Fruit fly (Drosophila melanogaster): ENCODE data around the gene CG15211.

Gene CG15211

dm6 chrX:10744773-10745589, 27.4 kb upstream of the CG15211 start, which contains the start of gene stx (continued):
- TF ChIP-seq CG17359 (tag; optimal IDR thresholded peaks at IDR 0.05) (peak; percentile 63), fd64A (GFP tag; optimal IDR thresholded peaks at IDR 0.05) (peak; percentile 47), luna (GFP tag; optimal IDR thresholded peaks at IDR 0.05) (no peak), CG16779 (GFP tag; IDR thresholded peaks at IDR 0.05) (peak; percentile 81), CG17328 (GFP tag; IDR thresholded peaks at IDR 0.05) (peak; percentile 48; the same call in 1 of the 2 replicates), zfh1 (GFP tag; IDR thresholded peaks at IDR 0.05) (peak; percentile 48; the same call in 2 of the 3 replicates), CG31441 (GFP tag; IDR thresholded peaks at IDR 0.05) (peak; percentile 43; the same call in 1 of the 2 replicates), p53 (GFP tag; optimal IDR thresholded peaks at IDR 0.05) (no peak), CG8765 (GFP tag; IDR thresholded peaks at IDR 0.05) (no peak), slou (GFP tag; optimal IDR thresholded peaks at IDR 0.05) (no peak), HmgZ (tag; optimal IDR thresholded peaks at IDR 0.05) (no peak), CG6654 (GFP tag; optimal IDR thresholded peaks at IDR 0.05) (no peak), CG18011 (GFP tag; optimal IDR thresholded peaks at IDR 0.05) (no peak), crc (GFP tag; optimal IDR thresholded peaks at IDR 0.05) (no peak), wek (GFP tag; optimal IDR thresholded peaks at IDR 0.05) (peak; percentile 69), CG8089 (GFP tag; optimal IDR thresholded peaks at IDR 0.05) (no peak), Ravus (GFP tag; IDR thresholded peaks at IDR 0.05) (no peak), D19A (tag; optimal IDR thresholded peaks at IDR 0.05) (no peak), gcm2 (GFP tag; optimal IDR thresholded peaks at IDR 0.05) (no peak), grn (GFP tag; optimal IDR thresholded peaks at IDR 0.05) (peak; percentile 3), Dp (GFP tag; optimal IDR thresholded peaks at IDR 0.05) (peak; percentile 48), CG30403 (GFP tag; optimal IDR thresholded peaks at IDR 0.05) (peak; percentile 19), CG17361 (GFP tag; IDR thresholded peaks at IDR 0.05) (peak; percentile 57; the same call in 2 of the 3 replicates), Drgx (GFP tag; IDR thresholded peaks at IDR 0.05) (peak; percentile 5; the same call in 1 of the 2 replicates), CG1024 (GFP tag; IDR thresholded peaks at IDR 0.05) (no peak; the same call in 1 of the 2 replicates), CG10654 (GFP tag; optimal IDR thresholded peaks at IDR 0.05) (no peak), CG13775 (GFP tag; optimal IDR thresholded peaks at IDR 0.05) (peak; percentile 5), Atf6 (GFP tag; IDR thresholded peaks at IDR 0.05) (peak; percentile 56), abd-A (tag; optimal IDR thresholded peaks at IDR 0.05) (no peak), chm (GFP tag; IDR thresholded peaks at IDR 0.05) (peak; percentile 82), CG10462 (GFP tag; optimal IDR thresholded peaks at IDR 0.05) (no peak), sens-2 (GFP tag; IDR thresholded peaks at IDR 0.05) (no peak), kah (GFP tag; optimal IDR thresholded peaks at IDR 0.05) (peak; percentile 18), tx (GFP tag; optimal IDR thresholded peaks at IDR 0.05) (no peak), Dad (GFP tag; optimal IDR thresholded peaks at IDR 0.05) (no peak), ewg (GFP tag; optimal IDR thresholded peaks at IDR 0.05) (no peak), Trl (optimal IDR thresholded peaks at IDR 0.05) (no peak), Trl (GFP tag; optimal IDR thresholded peaks at IDR 0.05) (peak; percentile 11), seq (GFP tag; IDR thresholded peaks at IDR 0.05) (no peak), wor (GFP tag; IDR thresholded peaks at IDR 0.05) (no peak), lbe (GFP tag; optimal IDR thresholded peaks at IDR 0.05) (peak; percentile 8), pan (optimal IDR thresholded peaks at IDR 0.05) (no peak), pan (GFP tag; optimal IDR thresholded peaks at IDR 0.05 in 1 of 2, IDR thresholded peaks at IDR 0.05 in 1 of 2) (peak in 1 of 2 experiments; percentile 44), br (optimal IDR thresholded peaks at IDR 0.05) (no peak), CG10959 (GFP tag; IDR thresholded peaks at IDR 0.05) (no peak), cad (GFP tag; optimal IDR thresholded peaks at IDR 0.05) (no peak), Antp (GFP tag; optimal IDR thresholded peaks at IDR 0.05) (no peak), CG2120 (GFP tag; optimal IDR thresholded peaks at IDR 0.05) (peak; percentile 3), grau (tag; optimal IDR thresholded peaks at IDR 0.05) (peak; percentile 2), sr (GFP tag; IDR thresholded peaks at IDR 0.05) (peak; percentile 32; the same call in 2 of the 3 replicates), CG30431 (GFP tag; optimal IDR thresholded peaks at IDR 0.05) (no peak), fd3F (GFP tag; optimal IDR thresholded peaks at IDR 0.05) (no peak)
